Worm (Caenorhabditis elegans): ENCODE data around the gene nhr-134.

The nhr-134 gene

DNA sequence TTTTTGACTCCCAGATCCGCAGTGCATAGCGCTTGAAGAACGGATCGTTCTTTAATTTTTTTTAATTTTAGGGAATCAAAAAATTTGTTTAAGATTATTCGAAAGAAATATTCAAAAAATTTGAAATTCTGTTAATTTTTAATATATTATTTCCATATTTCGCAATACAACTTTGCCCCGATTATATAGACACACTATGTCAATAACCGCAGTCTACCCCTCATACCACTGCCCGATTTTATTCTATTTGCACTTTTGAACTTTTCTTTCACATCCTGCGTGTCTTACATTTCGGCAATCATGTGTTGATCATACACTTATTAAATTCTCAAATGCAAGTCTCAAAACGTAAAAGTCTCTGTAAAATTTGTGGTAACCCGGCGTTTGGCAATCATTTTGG is 12.2 kb upstream of the nhr-134 start, which contains the start of gene nhr-56 (continued):
- TF ChIP-seq nhr-129 (tag; optimal IDR thresholded peaks at IDR 0.05) (peak; percentile 63), unc-55 (GFP tag; optimal IDR thresholded peaks at IDR 0.05) (no peak), ceh-82 (tag; optimal IDR thresholded peaks at IDR 0.05) (no peak), elt-3 (tag; optimal IDR thresholded peaks at IDR 0.05) (no peak)

DNA sequence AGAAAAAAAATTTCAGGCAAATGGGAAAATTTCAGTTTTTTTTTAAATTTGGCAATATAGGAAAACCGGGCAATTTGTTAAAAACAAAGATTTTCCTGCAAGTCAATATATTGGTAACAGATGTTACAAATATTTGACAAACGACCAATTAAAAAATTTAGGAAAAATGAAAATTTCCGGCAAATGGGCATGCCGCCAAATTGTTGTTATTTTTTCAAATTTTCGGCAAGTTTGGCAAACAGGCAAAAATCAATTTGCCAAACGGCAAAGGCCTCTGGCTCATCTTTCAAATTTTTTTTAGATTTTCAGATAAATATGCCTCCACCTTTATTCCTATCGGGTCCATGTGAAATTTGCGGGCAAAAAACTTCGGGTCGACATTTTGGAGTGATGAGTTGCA is 9.3 kb upstream of the nhr-134 start, which contains the start of gene nhr-128:
TSS of gene nhr-128 (plus strand) at position 301 of the 400 bp plus-strand sequence.
- TF ChIP-seq ama-1 (optimal IDR thresholded peaks at IDR 0.05) (no peak), ZK546.5 (tag; optimal IDR thresholded peaks at IDR 0.05) (no peak), C34F6.9 (tag; optimal IDR thresholded peaks at IDR 0.05) (no peak), ceh-82 (tag; optimal IDR thresholded peaks at IDR 0.05) (no peak), sma-3 (GFP tag; optimal IDR thresholded peaks at IDR 0.05) (no peak), elt-3 (tag; optimal IDR thresholded peaks at IDR 0.05) (no peak), lsy-2 (tag; optimal IDR thresholded peaks at IDR 0.05) (no peak), mab-5 (tag; optimal IDR thresholded peaks at IDR 0.05) (no peak), unc-55 (GFP tag; optimal IDR thresholded peaks at IDR 0.05) (no peak), peb-1 (tag; optimal IDR thresholded peaks at IDR 0.05) (no peak), fos-1 (tag; optimal IDR thresholded peaks at IDR 0.05) (no peak)

ce11 chrV:2225130-2225529 is 5.9 kb upstream of the nhr-134 start, which contains the start of gene nhr-103:
nhr-103 (plus strand) TSS chrV:2225430.
- no peak for TF ChIP-seq ztf-11 (tag; optimal IDR thresholded peaks at IDR 0.05)

ce11 chrV:2226903-2227302 is 4.1 kb upstream of the nhr-134 start, which contains the start of gene nhr-18:
nhr-18 (plus strand) TSS chrV:2227203.
- TF ChIP-seq lin-39 (tag; optimal IDR thresholded peaks at IDR 0.05) (no peak), nhr-10 (tag; optimal IDR thresholded peaks at IDR 0.05) (no peak), nhr-129 (tag; optimal IDR thresholded peaks at IDR 0.05) (no peak), ZK546.5 (tag; optimal IDR thresholded peaks at IDR 0.05) (no peak), unc-55 (GFP tag; optimal IDR thresholded peaks at IDR 0.05) (no peak), ztf-1 (GFP tag; conservative IDR thresholded peaks at IDR 0.05) (no peak), aly-2 (tag; optimal IDR thresholded peaks at IDR 0.05) (no peak), C34F6.9 (tag; optimal IDR thresholded peaks at IDR 0.05) (no peak), fos-1 (tag; optimal IDR thresholded peaks at IDR 0.05) (no peak), elt-3 (tag; optimal IDR thresholded peaks at IDR 0.05) (no peak)

DNA sequence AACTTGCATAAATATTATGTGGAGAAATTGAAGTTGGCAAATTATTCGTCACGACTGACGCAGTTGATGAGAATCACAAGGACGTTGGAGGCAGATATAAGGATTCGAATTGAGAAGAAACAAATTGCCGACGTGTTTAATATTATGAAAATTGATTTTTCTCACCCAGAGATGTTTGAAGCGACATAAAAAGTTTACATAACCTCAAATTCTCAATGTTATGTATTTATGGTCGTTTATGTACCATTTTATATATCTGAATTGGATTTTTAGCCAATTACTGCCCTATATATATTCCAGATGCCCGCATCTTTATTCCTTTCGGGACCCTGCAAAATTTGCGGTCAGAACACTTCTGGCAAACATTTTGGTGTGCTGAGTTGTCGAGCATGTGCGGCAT is 2.2 kb upstream of the nhr-134 start, which contains the start of gene nhr-126:
TSS of gene nhr-126 (plus strand) at position 301 of the 400 bp plus-strand sequence.
- TF ChIP-seq sma-9 (GFP tag; optimal IDR thresholded peaks at IDR 0.05), result no peak
- no peak for TF ChIP-seq sma-9 (tag; optimal IDR thresholded peaks at IDR 0.05)
- TF ChIP-seq nhr-23 (tag; optimal IDR thresholded peaks at IDR 0.05), result no peak
- TF ChIP-seq gmeb-1 (tag; optimal IDR thresholded peaks at IDR 0.05), result no peak
- no peak for TF ChIP-seq sem-4 (tag; optimal IDR thresholded peaks at IDR 0.05)
- no peak for TF ChIP-seq nhr-10 (tag; optimal IDR thresholded peaks at IDR 0.05)
- no peak for TF ChIP-seq mab-5 (tag; optimal IDR thresholded peaks at IDR 0.05)
- TF ChIP-seq elt-1 (tag; optimal IDR thresholded peaks at IDR 0.05), result no peak
- TF ChIP-seq nhr-21 (tag; optimal IDR thresholded peaks at IDR 0.05), result no peak

DNA sequence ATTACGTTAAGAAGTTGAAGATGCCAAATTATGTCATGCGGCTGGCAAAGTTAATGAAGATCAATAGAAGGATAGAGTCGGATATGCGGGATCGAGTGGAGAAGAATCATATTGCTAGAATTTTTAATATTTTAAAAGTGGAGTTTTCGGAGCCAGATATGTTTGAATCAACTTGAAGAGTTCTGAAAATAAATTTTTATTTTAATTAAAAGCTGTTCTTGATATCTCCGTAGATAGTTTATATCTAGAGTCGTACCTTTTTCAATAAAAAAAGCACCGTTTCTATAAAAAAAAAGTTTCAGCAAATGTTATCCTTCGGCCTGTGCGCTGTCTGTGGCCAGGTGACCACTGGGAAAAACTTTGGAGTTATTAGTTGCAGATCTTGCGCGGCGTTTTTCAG is 2.2 kb downstream of the nhr-134 start, which contains the start of gene nhr-96:
TSS of gene nhr-96 (plus strand) at position 301 of the 400 bp plus-strand sequence.
- TF ChIP-seq ztf-11 (tag; optimal IDR thresholded peaks at IDR 0.05), result no peak
- no peak for TF ChIP-seq snpc-4 (tag; optimal IDR thresholded peaks at IDR 0.05)
- no peak for TF ChIP-seq nhr-129 (tag; optimal IDR thresholded peaks at IDR 0.05)
- no peak for TF ChIP-seq lin-13 (GFP tag; optimal IDR thresholded peaks at IDR 0.05)
- TF ChIP-seq nhr-23 (tag; optimal IDR thresholded peaks at IDR 0.05), result no peak
- TF ChIP-seq mab-5 (tag; optimal IDR thresholded peaks at IDR 0.05), result no peak
- TF ChIP-seq R02D3.7 (tag; optimal IDR thresholded peaks at IDR 0.05), result no peak
- TF ChIP-seq C34F6.9 (tag; optimal IDR thresholded peaks at IDR 0.05), result no peak
- TF ChIP-seq zag-1 (tag; optimal IDR thresholded peaks at IDR 0.05), result no peak
- TF ChIP-seq sma-3 (GFP tag; optimal IDR thresholded peaks at IDR 0.05), result no peak
- no peak for TF ChIP-seq unc-39 (tag; optimal IDR thresholded peaks at IDR 0.05)

DNA sequence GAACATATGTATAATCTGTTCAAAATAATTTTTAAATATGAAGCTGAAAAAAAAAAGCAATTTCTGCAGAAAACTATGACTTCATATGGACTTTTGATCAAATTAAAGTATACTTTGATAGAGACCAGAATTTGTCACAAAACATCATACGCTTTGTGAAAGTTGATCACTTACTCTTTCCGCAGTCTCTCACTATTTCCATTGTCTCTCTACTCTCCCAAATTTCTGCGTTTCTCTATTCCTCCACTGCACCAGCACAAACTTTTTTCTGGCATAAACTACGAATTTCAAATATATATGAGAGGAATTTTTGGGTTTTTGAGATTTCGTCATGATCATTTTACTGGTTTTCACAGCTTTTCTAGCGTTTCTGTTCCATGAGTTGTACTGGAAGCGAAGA is 4.8 kb downstream of the nhr-134 start, which contains the start of gene cyp-33C4:
TSS of gene cyp-33C4 (plus strand) at position 293 of the 400 bp plus-strand sequence.
- TF ChIP-seq aly-2 (tag; optimal IDR thresholded peaks at IDR 0.05), result no peak
- TF ChIP-seq sma-9 (GFP tag; optimal IDR thresholded peaks at IDR 0.05), result peak; percentile 32
- no peak for TF ChIP-seq sma-9 (tag; optimal IDR thresholded peaks at IDR 0.05)
- TF ChIP-seq C34F6.9 (tag; optimal IDR thresholded peaks at IDR 0.05), result peak; percentile 28
- peak; percentile 34 for TF ChIP-seq unc-55 (GFP tag; optimal IDR thresholded peaks at IDR 0.05)
- no peak for TF ChIP-seq elt-3 (tag; optimal IDR thresholded peaks at IDR 0.05)
- peak; percentile 3 for TF ChIP-seq gmeb-1 (tag; optimal IDR thresholded peaks at IDR 0.05)
- peak; percentile 7 for TF ChIP-seq nhr-129 (tag; optimal IDR thresholded peaks at IDR 0.05)
- no peak for TF ChIP-seq peb-1 (tag; optimal IDR thresholded peaks at IDR 0.05)
- peak; percentile 31 for TF ChIP-seq fos-1 (tag; optimal IDR thresholded peaks at IDR 0.05)
